Fruit fly (Drosophila melanogaster): ENCODE results near the gene wapl.

DNA sequence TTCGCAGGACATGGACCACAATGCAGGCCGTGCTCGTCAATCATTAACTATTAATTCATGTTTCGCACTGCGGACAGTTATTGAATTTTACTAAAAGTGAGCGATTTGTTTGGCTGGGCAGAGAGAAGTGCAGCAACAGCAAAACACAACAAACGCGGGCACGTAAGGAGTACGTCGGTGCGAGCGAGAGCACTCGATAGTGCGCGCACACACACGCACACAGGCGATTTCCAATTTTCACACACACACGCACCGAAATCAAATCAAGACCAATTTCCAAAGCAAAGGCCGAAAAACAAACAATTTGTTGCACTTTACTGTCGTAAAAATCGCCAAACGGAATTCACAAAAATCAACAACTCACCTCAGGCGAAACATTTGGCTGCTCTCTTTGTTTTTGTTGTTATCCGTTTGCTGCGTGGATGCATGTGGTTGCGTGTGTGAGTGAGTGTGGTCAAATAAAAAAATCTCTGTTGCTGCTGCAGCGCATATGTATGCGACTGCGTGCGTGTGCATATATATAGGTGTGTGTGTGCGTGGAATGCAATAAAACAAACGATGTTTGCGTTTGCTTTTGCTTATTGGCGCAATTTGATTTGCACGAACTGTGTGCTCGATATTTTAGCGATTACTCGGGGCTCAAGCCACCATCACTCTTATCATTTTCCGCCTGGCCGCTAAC lies 713 bp downstream of the wapl start:
- TF ChIP-seq CG8478 (optimal IDR thresholded peaks at IDR 0.05) (peak; percentile 49), CTCF (optimal IDR thresholded peaks at IDR 0.05) (no peak)
